Worm (Caenorhabditis elegans): ENCODE results near the gene msh-5.

ce11 chrIV:13127720-13128119, 27.3 kb upstream of the msh-5 start:
- TF ChIP-seq flt-1 (GFP tag; IDR thresholded peaks at IDR 0.05), result no peak
- TF ChIP-seq T22C8.4 (GFP tag; IDR thresholded peaks at IDR 0.05), result no peak
- no peak for TF ChIP-seq klf-2 (GFP tag; conservative IDR thresholded peaks at IDR 0.05)
- no peak for TF ChIP-seq ref-1 (GFP tag; conservative IDR thresholded peaks at IDR 0.05)
- TF ChIP-seq ztf-29 (GFP tag; IDR thresholded peaks at IDR 0.05), result no peak
- TF ChIP-seq ztf-23 (GFP tag; IDR thresholded peaks at IDR 0.05), result no peak
- no peak for TF ChIP-seq cog-1 (tag; optimal IDR thresholded peaks at IDR 0.05)
- TF ChIP-seq tab-1 (GFP tag; IDR thresholded peaks at IDR 0.05), result no peak
- TF ChIP-seq med-1 (GFP tag; optimal IDR thresholded peaks at IDR 0.05; ENCODE audit: insufficient read depth), result no peak

Data from whole organism, midembryonic.